1 fruit fly cellular context compared by ENCODE assay signal in genomic region chr2L:11091111-11091510, dm6.
TF ChIP-seq lines count a peak whose summit lies in the region.

TSS of gene Wdr59 (plus strand) at chr2L:11091444.

TF ChIP-seq in whole organism, embryonic, 481 proteins besides CTCF, POLR2A, EP300 and RAD21 (continued from another document):
- TF ChIP-seq pzg (GFP tag; optimal IDR thresholded peaks at IDR 0.05; lab: Kevin White, UChicago): peak; percentile 47
- peak; percentile 47 for TF ChIP-seq Six4 (GFP tag; optimal IDR thresholded peaks at IDR 0.05; lab: Kevin White, UChicago)
- no peak for TF ChIP-seq pan (optimal IDR thresholded peaks at IDR 0.05; lab: Kevin White, UChicago)
- peak in 1 of 2 experiments; percentile 25 for TF ChIP-seq pan (GFP tag; optimal IDR thresholded peaks at IDR 0.05 in 1 of 2, IDR thresholded peaks at IDR 0.05 in 1 of 2)
- 0 out of 2 replicates have a peak, but pooled peaks have one; percentile 13 for TF ChIP-seq CG14441 (GFP tag; IDR thresholded peaks at IDR 0.05; lab: Robert Waterston, UW)
- TF ChIP-seq HmgZ (tag; optimal IDR thresholded peaks at IDR 0.05; lab: Kevin White, UChicago): peak; percentile 46
- peak; percentile 38 for TF ChIP-seq CG7928 (GFP tag; optimal IDR thresholded peaks at IDR 0.05; lab: Kevin White, UChicago)
- TF ChIP-seq Dad (GFP tag; optimal IDR thresholded peaks at IDR 0.05; lab: Kevin White, UChicago): no peak
- TF ChIP-seq lola (GFP tag; optimal IDR thresholded peaks at IDR 0.05; lab: Kevin White, UChicago): peak in 1 of 3 experiments; percentile 59
- no peak for TF ChIP-seq lov (optimal IDR thresholded peaks at IDR 0.05; lab: Kevin White, UChicago)
- TF ChIP-seq lov (GFP tag; IDR thresholded peaks at IDR 0.05; lab: Robert Waterston, UW): no peak
- peak; percentile 49; the same call in 1 of the 2 replicates for TF ChIP-seq MBD-R2 (GFP tag; IDR thresholded peaks at IDR 0.05; lab: Robert Waterston, UW)
- no peak for TF ChIP-seq sug (tag; optimal IDR thresholded peaks at IDR 0.05; lab: Kevin White, UChicago)
- peak; percentile 73 for TF ChIP-seq HLH4C (GFP tag; IDR thresholded peaks at IDR 0.05; lab: Robert Waterston, UW; ENCODE audit: partially characterized antibody)
- peak; percentile 35 for TF ChIP-seq CG4617 (GFP tag; optimal IDR thresholded peaks at IDR 0.05; lab: Kevin White, UChicago; ENCODE audit: borderline replicate concordance)
- peak; percentile 22; the same call in 1 of the 4 replicates for TF ChIP-seq Gug (GFP tag; IDR thresholded peaks at IDR 0.05; lab: Robert Waterston, UW)
- TF ChIP-seq CG7963 (GFP tag; IDR thresholded peaks at IDR 0.05; lab: Robert Waterston, UW; ENCODE audit: partially characterized antibody): 0 out of 3 replicates have a peak, but pooled peaks have one; percentile 48
- peak; percentile 51 for TF ChIP-seq Dek (tag; optimal IDR thresholded peaks at IDR 0.05; lab: Kevin White, UChicago)
- peak; percentile 83 for TF ChIP-seq BEAF-32 (GFP tag; optimal IDR thresholded peaks at IDR 0.05; lab: Kevin White, UChicago)
- no peak for TF ChIP-seq pnt (GFP tag; optimal IDR thresholded peaks at IDR 0.05; lab: Kevin White, UChicago)
- TF ChIP-seq zf30C (GFP tag; optimal IDR thresholded peaks at IDR 0.05; lab: Kevin White, UChicago): no peak
- TF ChIP-seq Sry-δ (GFP tag; optimal IDR thresholded peaks at IDR 0.05; lab: Kevin White, UChicago): peak; percentile 50
- TF ChIP-seq Abd-B (GFP tag; optimal IDR thresholded peaks at IDR 0.05; lab: Kevin White, UChicago): peak; percentile 58
- TF ChIP-seq CG34224 (GFP tag; IDR thresholded peaks at IDR 0.05; lab: Robert Waterston, UW; ENCODE audit: partially characterized antibody): peak; percentile 72; the same call in 2 of the 3 replicates
- TF ChIP-seq CG9817 (tag; optimal IDR thresholded peaks at IDR 0.05; lab: Kevin White, UChicago): peak; percentile 42
- TF ChIP-seq CG4424 (GFP tag; optimal IDR thresholded peaks at IDR 0.05; lab: Kevin White, UChicago): peak; percentile 43
- peak; percentile 89; the same call in 3 of the 4 replicates for TF ChIP-seq Dll (GFP tag; IDR thresholded peaks at IDR 0.05; lab: Robert Waterston, UW; ENCODE audit: partially characterized antibody)
- peak; percentile 77 for TF ChIP-seq CG14710 (tag; optimal IDR thresholded peaks at IDR 0.05; lab: Kevin White, UChicago)
- TF ChIP-seq repo (GFP tag; optimal IDR thresholded peaks at IDR 0.05; lab: Kevin White, UChicago): no peak
- TF ChIP-seq CG8924 (tag; optimal IDR thresholded peaks at IDR 0.05; lab: Kevin White, UChicago): peak; percentile 29
- TF ChIP-seq CG4854 (GFP tag; optimal IDR thresholded peaks at IDR 0.05; lab: Kevin White, UChicago): peak; percentile 9
